Worm (Caenorhabditis elegans): ENCODE data around the gene Y12A6A.1.

Y12A6A.1 gene

DNA sequence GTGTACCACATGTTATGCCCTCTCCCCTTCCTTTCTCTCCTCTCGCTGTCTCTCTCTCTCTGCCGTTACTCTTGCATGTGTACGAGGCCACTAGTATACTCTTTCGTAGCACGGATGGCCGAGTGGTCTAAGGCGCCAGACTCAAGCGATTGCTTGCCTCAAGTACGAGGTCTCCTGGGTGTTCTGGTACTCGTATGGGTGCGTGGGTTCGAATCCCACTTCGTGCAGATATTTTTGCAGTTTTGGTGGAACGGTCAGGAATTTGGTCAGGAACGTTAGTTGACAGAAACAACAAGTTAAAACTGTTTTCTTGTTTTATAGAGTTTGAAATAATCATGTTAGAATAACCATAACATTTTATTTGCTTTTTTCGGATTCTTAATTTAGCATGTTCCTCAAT lies 43.9 kb upstream of the Y12A6A.1 start (continued):
- TF ChIP-seq gmeb-2 (tag; optimal IDR thresholded peaks at IDR 0.05) (peak; percentile 99), elt-4 (tag; optimal IDR thresholded peaks at IDR 0.05) (peak; percentile 92), sox-4 (tag; optimal IDR thresholded peaks at IDR 0.05) (peak; percentile 99), pqm-1 (tag; optimal IDR thresholded peaks at IDR 0.05) (peak; percentile 95), syd-9 (tag; optimal IDR thresholded peaks at IDR 0.05) (peak; percentile 99), ceh-6 (GFP tag; optimal IDR thresholded peaks at IDR 0.05) (peak; percentile 99), T23F11.4 (GFP tag; optimal IDR thresholded peaks at IDR 0.05) (peak; percentile 98), pat-9 (tag; optimal IDR thresholded peaks at IDR 0.05) (peak; percentile 98), ceh-45 (GFP tag; IDR thresholded peaks at IDR 0.05) (peak; percentile 98), C08G9.2 (tag; optimal IDR thresholded peaks at IDR 0.05) (peak; percentile 97), ceh-31 (tag; optimal IDR thresholded peaks at IDR 0.05) (peak; percentile 96), hlh-30 (tag; optimal IDR thresholded peaks at IDR 0.05; ENCODE audit: insufficient read depth) (peak; percentile 82), lin-11 (tag; optimal IDR thresholded peaks at IDR 0.05) (peak; percentile 95), ceh-34 (tag; optimal IDR thresholded peaks at IDR 0.05) (peak; percentile 99), nhr-232 (tag; optimal IDR thresholded peaks at IDR 0.05) (peak; percentile 98), hlh-15 (tag; optimal IDR thresholded peaks at IDR 0.05) (peak; percentile 97)

DNA sequence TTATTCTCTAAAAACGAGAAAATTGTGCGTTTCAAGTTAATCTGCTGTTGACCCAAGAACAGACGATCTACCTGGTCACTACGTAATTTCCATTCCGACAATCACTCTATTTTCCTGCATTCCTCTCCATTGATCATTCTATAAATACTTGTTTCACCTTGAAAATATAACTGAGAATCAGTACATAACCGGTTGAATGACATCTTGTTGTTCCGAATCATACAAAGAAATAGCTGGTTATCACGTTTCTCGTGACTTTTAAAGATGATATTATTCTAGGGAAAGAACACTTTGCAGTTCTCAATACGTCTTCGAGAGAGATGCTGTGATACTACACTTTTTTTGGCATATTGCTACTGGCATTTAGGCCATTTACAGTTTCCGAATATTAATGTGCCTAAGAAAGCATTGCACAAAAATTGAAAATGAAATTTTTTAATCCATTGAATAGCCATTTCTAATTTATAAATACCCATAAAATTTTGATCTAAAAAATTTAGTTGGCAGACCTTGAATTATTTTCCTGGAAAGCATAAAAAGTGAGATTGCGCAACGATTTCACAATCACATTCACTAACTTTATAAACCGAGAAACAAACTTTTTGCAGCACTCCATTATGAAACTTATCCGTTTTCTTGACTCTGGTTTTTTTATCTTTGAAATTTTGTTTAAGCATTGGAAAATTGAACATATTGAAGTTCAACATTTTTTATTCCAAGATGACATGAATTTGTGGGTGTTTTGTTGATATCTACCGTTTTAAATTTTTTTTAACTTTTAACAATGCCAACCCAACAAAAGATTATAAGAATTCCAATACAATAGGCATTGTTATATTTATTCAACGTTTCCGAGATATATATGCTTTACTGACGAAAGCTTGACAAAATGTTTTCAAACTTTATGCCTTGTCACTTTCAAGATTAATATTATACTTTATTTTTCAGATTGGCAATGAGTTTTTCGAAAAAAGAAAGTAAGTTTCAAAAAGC lies 42.4 kb upstream of the Y12A6A.1 start, which contains the start of gene C04A11.5:
TSS of gene C04A11.5 (plus strand) at position 943 of the 993 bp plus-strand sequence.
- TF ChIP-seq ceh-48 (tag; optimal IDR thresholded peaks at IDR 0.05) (no peak), F13H6.1 (tag; optimal IDR thresholded peaks at IDR 0.05) (no peak), ceh-19 (GFP tag; optimal IDR thresholded peaks at IDR 0.05) (no peak), unc-86 (tag; optimal IDR thresholded peaks at IDR 0.05) (no peak), ttx-3 (tag; optimal IDR thresholded peaks at IDR 0.05) (no peak), odd-2 (tag; optimal IDR thresholded peaks at IDR 0.05) (no peak)

ce11 chrX:13660206-13660605 lies 38.7 kb upstream of the Y12A6A.1 start, which contains the start of gene C04A11.1:
TSS of gene C04A11.1 (plus strand) at chrX:13660506.
- no peak for TF ChIP-seq ceh-9 (tag; optimal IDR thresholded peaks at IDR 0.05)
- TF ChIP-seq K02D7.2 (tag; optimal IDR thresholded peaks at IDR 0.05): no peak
- TF ChIP-seq K09A11.1 (tag; optimal IDR thresholded peaks at IDR 0.05; ENCODE audit: insufficient read depth): no peak
- no peak for TF ChIP-seq fkh-6 (tag; optimal IDR thresholded peaks at IDR 0.05)
- no peak for TF ChIP-seq ztf-16 (tag; optimal IDR thresholded peaks at IDR 0.05)
- no peak for TF ChIP-seq C08G9.2 (tag; optimal IDR thresholded peaks at IDR 0.05)
- no peak for TF ChIP-seq hlh-13 (GFP tag; optimal IDR thresholded peaks at IDR 0.05)

DNA sequence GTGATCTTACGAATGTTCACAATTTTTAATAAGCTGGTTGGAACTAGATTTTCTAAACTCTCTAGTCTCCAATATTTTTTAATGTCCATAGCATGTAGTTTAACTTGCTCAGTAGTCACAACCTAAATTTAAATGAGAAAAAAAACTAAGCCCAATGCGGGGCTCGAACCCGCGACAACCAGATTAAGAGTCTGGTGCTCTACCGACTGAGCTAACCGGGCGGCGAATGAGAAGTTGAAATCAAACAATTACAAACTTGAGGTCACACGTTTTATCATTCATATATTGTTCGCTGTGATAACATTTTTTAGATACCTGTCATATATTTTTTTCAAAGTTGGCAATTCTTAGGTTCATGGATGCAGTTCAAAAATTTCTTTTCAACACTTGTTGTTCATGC lies 34.2 kb upstream of the Y12A6A.1 start:
- TF ChIP-seq ceh-22 (tag; optimal IDR thresholded peaks at IDR 0.05): no peak
- no peak for TF ChIP-seq ref-2 (tag; optimal IDR thresholded peaks at IDR 0.05)
- no peak for TF ChIP-seq ahr-1 (tag; optimal IDR thresholded peaks at IDR 0.05)
- no peak for TF ChIP-seq ceh-34 (tag; optimal IDR thresholded peaks at IDR 0.05)
- no peak for TF ChIP-seq hlh-30 (tag; optimal IDR thresholded peaks at IDR 0.05; ENCODE audit: insufficient read depth)
- TF ChIP-seq ceh-2 (tag; optimal IDR thresholded peaks at IDR 0.05): no peak
- TF ChIP-seq unc-55 (GFP tag; optimal IDR thresholded peaks at IDR 0.05): no peak
- TF ChIP-seq elt-4 (tag; optimal IDR thresholded peaks at IDR 0.05): no peak
- TF ChIP-seq eyg-1 (tag; optimal IDR thresholded peaks at IDR 0.05): no peak
- no peak for TF ChIP-seq K09A11.1 (tag; optimal IDR thresholded peaks at IDR 0.05; ENCODE audit: insufficient read depth)
- TF ChIP-seq T23F11.4 (GFP tag; optimal IDR thresholded peaks at IDR 0.05): no peak
